Worm (Caenorhabditis elegans) whole organism, mixed stage, embryonic: ENCODE results near the gene F38B7.10.

Experiments
- M03D4.4 ChIP-seq: sonication (generic microtip); optimal IDR thresholded peaks from 2 replicates; lab custom pipeline; 2017; ENCODE audit warnings: mild to moderate bottlenecking, missing genetic modification characterization, missing compliant biosample characterization
- bed-3 ChIP-seq: fragments of 200-800 bp; sonication (Bioruptor generic); optimal IDR thresholded peaks from 3 replicates; lab custom pipeline; 2018; ENCODE audit warnings: mild to moderate bottlenecking, missing genetic modification characterization, moderate library complexity, missing compliant biosample characterization
- blmp-1 ChIP-seq: fragments of 150-350 bp; optimal IDR thresholded peaks from 2 replicates; lab custom pipeline; 2014; ENCODE audit warnings: missing biosample characterization, missing genetic modification characterization
- ceh-39 ChIP-seq: fragments of 150-350 bp; optimal IDR thresholded peaks from 2 replicates; lab custom pipeline; 2014; ENCODE audit warnings: missing biosample characterization, missing genetic modification characterization
- ceh-43 ChIP-seq: fragments of 200-800 bp; sonication (Bioruptor generic); optimal IDR thresholded peaks from 2 replicates; lab custom pipeline; 2018; ENCODE audit warnings: mild to moderate bottlenecking, missing genetic modification characterization, moderate library complexity, missing compliant biosample characterization
- ceh-83 ChIP-seq: fragments of 200-800 bp; sonication (Bioruptor generic); optimal IDR thresholded peaks from 2 replicates; lab custom pipeline; 2018; ENCODE audit warnings: mild to moderate bottlenecking, missing genetic modification characterization, missing compliant biosample characterization
- ces-1 ChIP-seq: fragments of 150-350 bp; optimal IDR thresholded peaks from 2 replicates; lab custom pipeline; 2014; ENCODE audit warnings: missing biosample characterization, missing genetic modification reagents, missing genetic modification characterization
- cnd-1 ChIP-seq: fragments of 200-800 bp; sonication (Bioruptor generic); optimal IDR thresholded peaks from 2 replicates; lab custom pipeline; 2018; ENCODE audit warnings: mild to moderate bottlenecking, missing genetic modification characterization, missing compliant biosample characterization
- drap-1 ChIP-seq: fragments of 200-800 bp; sonication (Bioruptor generic); optimal IDR thresholded peaks from 3 replicates; lab custom pipeline; 2018; ENCODE audit warnings: mild to moderate bottlenecking, missing genetic modification characterization, missing compliant biosample characterization
- elt-1 ChIP-seq: sonication (generic microtip); optimal IDR thresholded peaks from 2 replicates; lab custom pipeline; 2017; ENCODE audit warnings: missing genetic modification characterization, mild to moderate bottlenecking, missing compliant biosample characterization, antibody characterized with exemption, moderate library complexity, borderline replicate concordance; ENCODE audit not compliant: insufficient read depth
- elt-3 ChIP-seq: fragments of 150-350 bp; optimal IDR thresholded peaks from 2 replicates; lab custom pipeline; 2014; ENCODE audit warnings: missing biosample characterization, missing genetic modification characterization
- flh-1 ChIP-seq: fragments of 200-800 bp; sonication (Bioruptor generic); optimal IDR thresholded peaks from 2 replicates; lab custom pipeline; 2018; ENCODE audit warnings: mild to moderate bottlenecking, missing genetic modification characterization, moderate library complexity, missing compliant biosample characterization
- ham-2 ChIP-seq: fragments of 200-800 bp; sonication (Bioruptor generic); optimal IDR thresholded peaks from 2 replicates; lab custom pipeline; 2018; ENCODE audit warnings: mild to moderate bottlenecking, missing genetic modification characterization, missing compliant biosample characterization
- hlh-1 ChIP-seq: fragments of 150-350 bp; optimal IDR thresholded peaks from 2 replicates; lab custom pipeline; 2014; ENCODE audit warnings: missing biosample characterization, missing genetic modification reagents, missing genetic modification characterization
- lin-13 ChIP-seq: fragments of 150-350 bp; optimal IDR thresholded peaks from 2 replicates; lab custom pipeline; 2014; ENCODE audit warnings: missing biosample characterization, missing genetic modification characterization
- lin-32 ChIP-seq: fragments of 200-800 bp; sonication (Bioruptor generic); optimal IDR thresholded peaks from 2 replicates; lab custom pipeline; 2018; ENCODE audit warnings: mild to moderate bottlenecking, missing genetic modification characterization, missing compliant biosample characterization
- lsy-2 ChIP-seq: fragments of 150-350 bp; optimal IDR thresholded peaks from 2 replicates; lab custom pipeline; 2014; ENCODE audit warnings: missing biosample characterization, missing genetic modification characterization
- mab-5 ChIP-seq: fragments of 150-350 bp; optimal IDR thresholded peaks from 2 replicates; lab custom pipeline; 2014; ENCODE audit warnings: missing biosample characterization, missing genetic modification characterization
- mep-1 ChIP-seq: fragments of 150-350 bp; optimal IDR thresholded peaks from 2 replicates; lab custom pipeline; 2017; ENCODE audit warnings: missing biosample characterization, missing genetic modification reagents, missing genetic modification characterization, inconsistent platforms
- mls-2 ChIP-seq: sonication (generic microtip); optimal IDR thresholded peaks from 2 replicates; lab custom pipeline; 2016; ENCODE audit warnings: mild to moderate bottlenecking, missing genetic modification characterization, moderate library complexity, missing compliant biosample characterization
- nhr-12 ChIP-seq: fragments of 150-350 bp; optimal IDR thresholded peaks from 2 replicates; lab custom pipeline; 2014; ENCODE audit warnings: missing biosample characterization, missing genetic modification characterization
- nhr-2 ChIP-seq: fragments of 150-350 bp; optimal IDR thresholded peaks from 2 replicates; lab custom pipeline; 2014; ENCODE audit warnings: missing biosample characterization, missing genetic modification characterization
- nhr-237 ChIP-seq: fragments of 150-350 bp; optimal IDR thresholded peaks from 2 replicates; lab custom pipeline; 2014; ENCODE audit warnings: missing biosample characterization, missing genetic modification characterization
- nhr-28 ChIP-seq: fragments of 150-350 bp; optimal IDR thresholded peaks from 2 replicates; lab custom pipeline; 2014; ENCODE audit warnings: missing biosample characterization, missing genetic modification characterization
- nhr-76 ChIP-seq: sonication (generic microtip); optimal IDR thresholded peaks from 2 replicates; lab custom pipeline; 2017; ENCODE audit warnings: missing biosample characterization, missing genetic modification characterization
- pha-4 ChIP-seq: fragments of 150-350 bp; optimal IDR thresholded peaks from 2 replicates; lab custom pipeline; 2018; ENCODE audit warnings: missing biosample characterization, missing genetic modification reagents, missing genetic modification characterization
- sem-2 ChIP-seq: fragments of 200-800 bp; sonication (Bioruptor generic); optimal IDR thresholded peaks from 2 replicates; lab custom pipeline; 2018; ENCODE audit warnings: mild to moderate bottlenecking, missing genetic modification characterization, missing compliant biosample characterization
- snpc-4 ChIP-seq: fragments of 150-350 bp; optimal IDR thresholded peaks from 2 replicates; lab custom pipeline; 2014; ENCODE audit warnings: missing biosample characterization, missing genetic modification characterization
- sptf-1 ChIP-seq: sonication (generic microtip); optimal IDR thresholded peaks from 2 replicates; lab custom pipeline; 2017; ENCODE audit warnings: mild to moderate bottlenecking, missing genetic modification characterization, moderate library complexity, missing compliant biosample characterization
- tbx-8 ChIP-seq: fragments of 200-800 bp; sonication (Bioruptor generic); optimal IDR thresholded peaks from 2 replicates; lab custom pipeline; 2018; ENCODE audit warnings: mild to moderate bottlenecking, missing genetic modification characterization, moderate library complexity, missing compliant biosample characterization
- unc-120 ChIP-seq: sonication (generic microtip); optimal IDR thresholded peaks from 2 replicates; lab custom pipeline; 2017; ENCODE audit warnings: missing genetic modification characterization, missing compliant biosample characterization; ENCODE audit not compliant: poor library complexity, severe bottlenecking
- unc-39 ChIP-seq: fragments of 150-350 bp; optimal IDR thresholded peaks from 2 replicates; lab custom pipeline; 2014; ENCODE audit warnings: missing biosample characterization, missing genetic modification characterization
- unc-62 ChIP-seq: fragments of 150-350 bp; optimal IDR thresholded peaks from 2 replicates; lab custom pipeline; 2014; ENCODE audit warnings: missing biosample characterization, missing genetic modification reagents, missing genetic modification characterization
- zip-8 ChIP-seq: fragments of 150-350 bp; optimal IDR thresholded peaks from 2 replicates; lab custom pipeline; 2014; ENCODE audit warnings: missing biosample characterization, missing genetic modification characterization
- ztf-11 ChIP-seq: fragments of 150-350 bp; optimal IDR thresholded peaks from 2 replicates; lab custom pipeline; 2014; ENCODE audit warnings: missing biosample characterization, missing genetic modification characterization

The F38B7.10 gene

ce11 chrV:11529541-11529940, 15.8 kb upstream of the F38B7.10 start:
- TF ChIP-seq ceh-39 (tag; lab: Kevin White, UChicago): no peak
- TF ChIP-seq cnd-1 (tag; lab: Kevin White, UChicago): no peak
- TF ChIP-seq nhr-237 (tag; lab: Kevin White, UChicago): peak; percentile 27
- TF ChIP-seq sem-2 (GFP tag; lab: Kevin White, UChicago): no peak

ce11 chrV:11531100-11531499, 14.2 kb upstream of the F38B7.10 start:
- TF ChIP-seq nhr-76 (tag; lab: Kevin White, UChicago) (no peak), lin-32 (GFP tag; lab: Kevin White, UChicago) (no peak), sem-2 (GFP tag; lab: Kevin White, UChicago) (no peak), sptf-1 (no peak), unc-62 (GFP tag; lab: Kevin White, UChicago) (no peak), tbx-8 (GFP tag; lab: Kevin White, UChicago) (no peak), nhr-28 (tag; lab: Kevin White, UChicago) (no peak), unc-39 (no peak), hlh-1 (tag; lab: Kevin White, UChicago) (no peak), M03D4.4 (tag; lab: Kevin White, UChicago) (no peak), ham-2 (GFP tag; lab: Kevin White, UChicago) (no peak), bed-3 (GFP tag; lab: Kevin White, UChicago) (no peak), snpc-4 (tag; lab: Kevin White, UChicago) (no peak), unc-120 (tag; lab: Kevin White, UChicago) (no peak), nhr-237 (tag; lab: Kevin White, UChicago) (no peak), mep-1 (tag; lab: Kevin White, UChicago) (no peak), pha-4 (no peak), mls-2 (no peak)

- peak; percentile 58 for TF ChIP-seq unc-62 (GFP tag; lab: Kevin White, UChicago)
- TF ChIP-seq hlh-1 (tag; lab: Kevin White, UChicago): peak; percentile 96
- no peak for TF ChIP-seq ces-1 (GFP tag; lab: Kevin White, UChicago)
- no peak for TF ChIP-seq ceh-39 (tag; lab: Kevin White, UChicago)
- TF ChIP-seq drap-1: no peak
- TF ChIP-seq pha-4: no peak
- TF ChIP-seq sptf-1: peak; percentile 20
- peak; percentile 16 for TF ChIP-seq nhr-237 (tag; lab: Kevin White, UChicago)
- TF ChIP-seq ceh-83 (GFP tag; lab: Kevin White, UChicago): peak; percentile 10
- peak; percentile 79 for TF ChIP-seq unc-120 (tag; lab: Kevin White, UChicago)
Observed at ce11 chrV:11531831-11532534, 13.3 kb upstream of the F38B7.10 start.

- no peak for TF ChIP-seq ceh-39 (tag; lab: Kevin White, UChicago)
- TF ChIP-seq snpc-4 (tag; lab: Kevin White, UChicago): no peak
- no peak for TF ChIP-seq ces-1 (GFP tag; lab: Kevin White, UChicago)
- no peak for TF ChIP-seq unc-62 (GFP tag; lab: Kevin White, UChicago)
- no peak for TF ChIP-seq lin-13 (tag; lab: Kevin White, UChicago)
- TF ChIP-seq mab-5 (tag; lab: Kevin White, UChicago): no peak
- TF ChIP-seq tbx-8 (GFP tag; lab: Kevin White, UChicago): no peak
- no peak for TF ChIP-seq sem-2 (GFP tag; lab: Kevin White, UChicago)
- no peak for TF ChIP-seq elt-1 (tag; lab: Kevin White, UChicago)
- no peak for TF ChIP-seq nhr-76 (tag; lab: Kevin White, UChicago)
- TF ChIP-seq unc-120 (tag; lab: Kevin White, UChicago): no peak
- TF ChIP-seq drap-1: no peak
- no peak for TF ChIP-seq nhr-237 (tag; lab: Kevin White, UChicago)
- no peak for TF ChIP-seq bed-3 (GFP tag; lab: Kevin White, UChicago)
- no peak for TF ChIP-seq zip-8
- no peak for TF ChIP-seq lin-32 (GFP tag; lab: Kevin White, UChicago)
- no peak for TF ChIP-seq flh-1 (GFP tag; lab: Kevin White, UChicago)
- no peak for TF ChIP-seq nhr-2
Observed at ce11 chrV:11532535-11532853, 12.8 kb upstream of the F38B7.10 start.

- TF ChIP-seq nhr-76 (tag; lab: Kevin White, UChicago) (no peak), mls-2 (no peak), nhr-2 (no peak), lin-32 (GFP tag; lab: Kevin White, UChicago) (no peak), blmp-1 (tag; lab: Kevin White, UChicago) (peak; percentile 96), bed-3 (GFP tag; lab: Kevin White, UChicago) (no peak), ceh-39 (tag; lab: Kevin White, UChicago) (no peak), nhr-237 (tag; lab: Kevin White, UChicago) (no peak), unc-39 (no peak), sem-2 (GFP tag; lab: Kevin White, UChicago) (no peak), ztf-11 (tag; lab: Kevin White, UChicago) (no peak), nhr-28 (tag; lab: Kevin White, UChicago) (no peak), pha-4 (no peak), hlh-1 (tag; lab: Kevin White, UChicago) (no peak), lin-13 (tag; lab: Kevin White, UChicago) (no peak), zip-8 (peak; percentile 30), elt-3 (tag; lab: Kevin White, UChicago) (peak; percentile 11), snpc-4 (tag; lab: Kevin White, UChicago) (no peak), ham-2 (GFP tag; lab: Kevin White, UChicago) (peak; percentile 30), unc-120 (tag; lab: Kevin White, UChicago) (no peak), flh-1 (GFP tag; lab: Kevin White, UChicago) (no peak), sptf-1 (peak; percentile 14), mab-5 (tag; lab: Kevin White, UChicago) (no peak), nhr-12 (tag; lab: Kevin White, UChicago) (no peak), mep-1 (tag; lab: Kevin White, UChicago) (no peak), lsy-2 (tag; lab: Kevin White, UChicago) (no peak), ceh-83 (GFP tag; lab: Kevin White, UChicago) (no peak), unc-62 (GFP tag; lab: Kevin White, UChicago) (no peak), ceh-43 (GFP tag; lab: Kevin White, UChicago) (no peak)
Observed at ce11 chrV:11532964-11533363, 12.4 kb upstream of the F38B7.10 start.
